Fruit fly (Drosophila melanogaster): ENCODE results near the gene elg1.
A peak's percentile ranks its signal among the peaks of the same experiment; 100 is the strongest.

The elg1 gene

DNA sequence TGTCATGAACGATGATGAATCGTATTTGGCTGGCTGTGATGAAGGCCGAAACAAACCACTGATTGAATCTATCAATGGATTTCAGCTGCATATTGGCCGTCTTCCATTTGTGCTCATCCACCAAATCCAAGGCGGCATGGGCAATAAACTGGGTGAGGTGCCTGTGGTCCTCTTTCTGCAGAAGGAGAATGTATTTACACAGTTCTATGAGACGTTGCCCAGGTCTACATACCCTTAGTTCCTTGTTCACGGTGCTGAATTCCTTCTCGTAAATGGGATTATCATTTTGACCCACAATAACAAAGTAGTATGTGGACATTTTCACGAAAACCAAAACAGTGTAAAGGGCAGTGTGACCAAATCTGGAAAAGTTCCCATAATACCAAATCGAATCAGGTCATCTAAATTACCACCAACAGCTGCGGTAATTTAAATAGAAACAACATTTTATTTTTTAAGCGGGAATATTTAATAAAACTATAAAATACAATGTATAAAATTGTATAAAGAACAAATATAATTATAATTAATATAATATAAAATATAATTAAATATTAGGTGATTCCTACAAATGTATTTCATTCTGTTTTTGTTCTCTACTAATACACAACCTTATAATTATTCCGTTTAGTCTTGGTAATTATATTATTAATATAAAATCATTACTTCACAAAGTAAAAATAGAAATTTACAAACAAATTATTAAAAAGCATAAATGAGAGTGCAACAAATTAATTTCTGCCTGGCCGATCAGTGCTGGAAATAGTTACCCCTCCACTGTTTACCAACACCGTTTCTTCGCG is at the start of gene elg1, which contains the start of gene Trs20 (continued):
- TF ChIP-seq Dp (GFP tag; optimal IDR thresholded peaks at IDR 0.05) (peak; percentile 79), fd3F (GFP tag; optimal IDR thresholded peaks at IDR 0.05) (peak; percentile 46), nerfin-1 (tag; optimal IDR thresholded peaks at IDR 0.05) (peak; percentile 15), nom (GFP tag; optimal IDR thresholded peaks at IDR 0.05) (peak; percentile 60), CG1233 (GFP tag; optimal IDR thresholded peaks at IDR 0.05) (peak; percentile 1), CG11695 (GFP tag; IDR thresholded peaks at IDR 0.05) (peak; percentile 56; the same call in 2 of the 3 replicates), CG30403 (GFP tag; optimal IDR thresholded peaks at IDR 0.05) (peak; percentile 45), CG11696 (GFP tag; IDR thresholded peaks at IDR 0.05) (peak; percentile 100), CG9817 (tag; optimal IDR thresholded peaks at IDR 0.05) (no peak), CG17385 (GFP tag; optimal IDR thresholded peaks at IDR 0.05) (peak; percentile 60), Rfx (GFP tag; IDR thresholded peaks at IDR 0.05) (peak; percentile 65), CG17186 (GFP tag; optimal IDR thresholded peaks at IDR 0.05) (no peak), CG4820 (GFP tag; optimal IDR thresholded peaks at IDR 0.05) (no peak), D (optimal IDR thresholded peaks at IDR 0.05) (no peak), D (GFP tag; optimal IDR thresholded peaks at IDR 0.05) (peak; percentile 17), CG13424 (tag; optimal IDR thresholded peaks at IDR 0.05) (peak; percentile 73), CG13894 (tag; optimal IDR thresholded peaks at IDR 0.05) (peak; percentile 15), Opbp (GFP tag; IDR thresholded peaks at IDR 0.05; ENCODE audit: partially characterized antibody) (peak; percentile 42; the same call in 1 of the 3 replicates), CG2120 (GFP tag; optimal IDR thresholded peaks at IDR 0.05) (peak; percentile 42), CG14860 (GFP tag; IDR thresholded peaks at IDR 0.05; ENCODE audit: partially characterized antibody) (no peak), tin (GFP tag; optimal IDR thresholded peaks at IDR 0.05) (peak; percentile 24), cad (GFP tag; optimal IDR thresholded peaks at IDR 0.05) (no peak), Ssrp (tag; optimal IDR thresholded peaks at IDR 0.05) (peak; percentile 34), cato (GFP tag; optimal IDR thresholded peaks at IDR 0.05; ENCODE audit: borderline replicate concordance) (peak; percentile 15), CG14667 (GFP tag; IDR thresholded peaks at IDR 0.05) (no peak), HLH54F (GFP tag; optimal IDR thresholded peaks at IDR 0.05) (peak; percentile 21), CG8944 (GFP tag; optimal IDR thresholded peaks at IDR 0.05) (no peak), CG2116 (GFP tag; optimal IDR thresholded peaks at IDR 0.05) (peak; percentile 39), HmgZ (tag; optimal IDR thresholded peaks at IDR 0.05) (peak; percentile 10), Pdp1 (GFP tag; optimal IDR thresholded peaks at IDR 0.05) (peak in 1 of 2 experiments; percentile 5), mam (GFP tag; optimal IDR thresholded peaks at IDR 0.05) (peak; percentile 7), PHDP (tag; optimal IDR thresholded peaks at IDR 0.05) (peak; percentile 70), CG15073 (GFP tag; optimal IDR thresholded peaks at IDR 0.05) (no peak)

DNA sequence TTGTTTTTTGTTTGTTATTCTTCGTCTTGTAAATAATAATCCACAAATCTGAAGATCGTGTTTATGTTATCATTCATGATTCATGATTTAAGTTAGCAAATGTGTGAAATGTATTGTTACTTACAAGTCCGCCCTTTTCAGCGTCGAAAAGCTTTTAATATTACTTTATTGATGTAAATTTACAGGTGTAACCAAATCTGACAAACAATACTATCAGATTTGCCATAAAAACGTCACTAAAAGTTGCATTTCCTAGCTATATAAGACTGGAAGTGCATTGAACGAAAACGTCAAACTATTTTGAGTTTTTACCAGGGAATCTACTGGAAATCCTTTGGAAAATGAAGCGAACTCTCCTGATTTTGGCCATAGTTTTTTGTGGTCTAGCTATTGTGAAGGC is 49.6 kb upstream of the elg1 start, which contains the start of gene CG33258:
CG33258 (plus strand) TSS at position 301 of the 400 bp plus-strand sequence.
- TF ChIP-seq luna (GFP tag; optimal IDR thresholded peaks at IDR 0.05) (no peak), PHDP (tag; optimal IDR thresholded peaks at IDR 0.05) (no peak), E2f2 (GFP tag; IDR thresholded peaks at IDR 0.05) (no peak), pho (GFP tag; optimal IDR thresholded peaks at IDR 0.05) (no peak), CG7839 (tag; optimal IDR thresholded peaks at IDR 0.05) (no peak), nom (GFP tag; optimal IDR thresholded peaks at IDR 0.05) (no peak), run (tag; optimal IDR thresholded peaks at IDR 0.05) (no peak), CG15514 (GFP tag; optimal IDR thresholded peaks at IDR 0.05) (no peak), CG42726 (GFP tag; IDR thresholded peaks at IDR 0.05; ENCODE audit: partially characterized antibody) (no peak), CG11093 (GFP tag; IDR thresholded peaks at IDR 0.05) (no peak), CG13424 (tag; optimal IDR thresholded peaks at IDR 0.05) (no peak), sim (GFP tag; IDR thresholded peaks at IDR 0.05) (no peak), Sin3A (optimal IDR thresholded peaks at IDR 0.05) (no peak), wek (GFP tag; optimal IDR thresholded peaks at IDR 0.05) (no peak), ap (GFP tag; IDR thresholded peaks at IDR 0.05) (no peak), Hr39 (optimal IDR thresholded peaks at IDR 0.05) (no peak)
